Fruit fly (Drosophila melanogaster) whole organism, larva: Measurements from ENCODE around the gene Tyler.

Experiments used
- noc ChIP-seq: fragments of 200-800 bp; sonication (Bioruptor generic); optimal IDR thresholded peaks from 3 replicates; lab custom pipeline; 2019; ENCODE audit warnings: missing biosample characterization, mild to moderate bottlenecking, missing genetic modification characterization, moderate library complexity

The Tyler gene

dm6 chrX:19637002-19637420 lies 25.7 kb downstream of the Tyler start:
- no peak for TF ChIP-seq noc (tag; lab: Kevin White, UChicago)

dm6 chrX:19637434-19638327 lies 26.4 kb downstream of the Tyler start:
- no peak for TF ChIP-seq noc (tag; lab: Kevin White, UChicago)

dm6 chrX:19638328-19638940 lies 27.1 kb downstream of the Tyler start, which contains the start of gene Rcd-1:
Gene Rcd-1 (plus strand): TSS chrX:19638767.
- TF ChIP-seq noc (tag; lab: Kevin White, UChicago), result no peak

- no peak for TF ChIP-seq noc (tag; lab: Kevin White, UChicago)
Measured at dm6 chrX:19640707-19641248, 29.5 kb downstream of the Tyler start.

dm6 chrX:19642819-19643504 lies 31.6 kb downstream of the Tyler start, which contains the start of the genes CG12237 and Sec61gamma:
Gene CG12237 (minus strand): TSS chrX:19642869.
Gene Sec61gamma (plus strand): TSS chrX:19643327.
- TF ChIP-seq noc (tag; lab: Kevin White, UChicago), result no peak

dm6 chrX:19645873-19646541 lies 34.7 kb downstream of the Tyler start, which contains the start of gene Arp10:
Gene Arp10 (minus strand): TSS chrX:19646176.
- TF ChIP-seq noc (tag; lab: Kevin White, UChicago), result no peak

dm6 chrX:19651757-19652419 lies 40.6 kb downstream of the Tyler start, which contains the start of the genes Ranbp21 and Elys:
Gene Ranbp21 (minus strand): TSS chrX:19652269.
Gene Elys (plus strand): TSS chrX:19652305.
- no peak for TF ChIP-seq noc (tag; lab: Kevin White, UChicago)

- TF ChIP-seq noc (tag; lab: Kevin White, UChicago), result no peak
Measured at dm6 chrX:19662583-19663195, 51.4 kb downstream of the Tyler start.

dm6 chrX:19663196-19663858 lies 52.0 kb downstream of the Tyler start:
- TF ChIP-seq noc (tag; lab: Kevin White, UChicago), result no peak

- no peak for TF ChIP-seq noc (tag; lab: Kevin White, UChicago)
Measured at dm6 chrX:19663859-19664728, 52.8 kb downstream of the Tyler start, which contains the start of the genes CG14223 and Ssu72. Gene CG14223 (minus strand): TSS chrX:19663971. Gene Ssu72 (plus strand): TSS chrX:19664561.
